Fruit fly (Drosophila melanogaster): ENCODE results near the gene c11.1.
A peak's percentile ranks its signal among the peaks of the same experiment; 100 is the strongest.

Gene c11.1

DNA sequence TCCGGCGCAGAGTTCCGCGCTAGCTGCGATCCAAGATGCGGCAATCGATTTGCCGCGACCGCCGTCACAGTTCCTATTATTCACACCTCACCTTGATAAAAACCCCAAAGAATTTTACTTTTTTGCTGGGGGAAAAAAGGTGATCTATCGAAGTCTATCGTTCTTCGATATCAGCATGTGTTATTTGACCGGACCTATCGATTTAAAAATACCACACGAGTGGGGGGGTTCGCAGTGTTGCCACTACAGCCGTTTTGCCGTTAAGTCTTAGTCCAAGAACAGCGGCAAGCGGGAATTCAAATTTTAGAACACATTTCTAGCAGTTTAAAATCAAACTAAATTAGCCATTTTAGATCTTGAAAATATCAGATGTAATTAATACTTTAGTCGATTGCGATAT, 50.7 kb downstream of the c11.1 start, which contains the start of gene CG12121 (continued):
- TF ChIP-seq CG18599 (GFP tag; optimal IDR thresholded peaks at IDR 0.05) (no peak), Hand (GFP tag; optimal IDR thresholded peaks at IDR 0.05) (no peak), lab (GFP tag; optimal IDR thresholded peaks at IDR 0.05) (no peak), Gug (GFP tag; IDR thresholded peaks at IDR 0.05) (no peak), Dip2 (GFP tag; IDR thresholded peaks at IDR 0.05) (no peak), zen2 (GFP tag; IDR thresholded peaks at IDR 0.05; ENCODE audit: partially characterized antibody) (peak; percentile 70), CG34224 (GFP tag; IDR thresholded peaks at IDR 0.05; ENCODE audit: partially characterized antibody) (peak; percentile 71; the same call in 2 of the 3 replicates), esg (GFP tag; conservative IDR thresholded peaks at IDR 0.05) (no peak), az2 (GFP tag; optimal IDR thresholded peaks at IDR 0.05) (no peak), chn (GFP tag; optimal IDR thresholded peaks at IDR 0.05) (no peak), fd96Cb (tag; optimal IDR thresholded peaks at IDR 0.05) (no peak), Dll (GFP tag; IDR thresholded peaks at IDR 0.05; ENCODE audit: partially characterized antibody) (peak; percentile 71; the same call in 2 of the 4 replicates), da (GFP tag; optimal IDR thresholded peaks at IDR 0.05) (no peak), CG6765 (GFP tag; optimal IDR thresholded peaks at IDR 0.05) (no peak), lov (optimal IDR thresholded peaks at IDR 0.05) (no peak), lov (GFP tag; IDR thresholded peaks at IDR 0.05) (no peak), CG7786 (GFP tag; optimal IDR thresholded peaks at IDR 0.05) (no peak), zf30C (GFP tag; optimal IDR thresholded peaks at IDR 0.05) (no peak), chinmo (GFP tag; IDR thresholded peaks at IDR 0.05; ENCODE audit: partially characterized antibody) (peak; percentile 75; the same call in 1 of the 4 replicates), kni (GFP tag; optimal IDR thresholded peaks at IDR 0.05) (no peak), sim (GFP tag; IDR thresholded peaks at IDR 0.05) (no peak), CG17802 (tag; optimal IDR thresholded peaks at IDR 0.05) (no peak), tna (GFP tag; IDR thresholded peaks at IDR 0.05; ENCODE audit: partially characterized antibody) (peak; percentile 79), slou (GFP tag; optimal IDR thresholded peaks at IDR 0.05) (no peak), ewg (GFP tag; optimal IDR thresholded peaks at IDR 0.05) (no peak), org-1 (GFP tag; optimal IDR thresholded peaks at IDR 0.05) (no peak), Ets97D (GFP tag; optimal IDR thresholded peaks at IDR 0.05) (peak; percentile 49), Aef1 (GFP tag; IDR thresholded peaks at IDR 0.05) (no peak), Awh (GFP tag; IDR thresholded peaks at IDR 0.05) (no peak), Atf-2 (GFP tag; optimal IDR thresholded peaks at IDR 0.05) (no peak), CG15269 (tag; optimal IDR thresholded peaks at IDR 0.05) (no peak), Hey (tag; optimal IDR thresholded peaks at IDR 0.05) (no peak), pho (GFP tag; optimal IDR thresholded peaks at IDR 0.05) (no peak), CG17385 (GFP tag; optimal IDR thresholded peaks at IDR 0.05) (no peak), NFAT (GFP tag; IDR thresholded peaks at IDR 0.05) (no peak), Camta (GFP tag; optimal IDR thresholded peaks at IDR 0.05) (no peak), CG13775 (GFP tag; optimal IDR thresholded peaks at IDR 0.05) (no peak), HmgD (GFP tag; optimal IDR thresholded peaks at IDR 0.05) (no peak), pzg (GFP tag; optimal IDR thresholded peaks at IDR 0.05) (peak; percentile 84), CG2202 (tag; optimal IDR thresholded peaks at IDR 0.05) (no peak), CG4424 (GFP tag; optimal IDR thresholded peaks at IDR 0.05) (no peak), gem (tag; optimal IDR thresholded peaks at IDR 0.05) (no peak), pb (GFP tag; optimal IDR thresholded peaks at IDR 0.05) (no peak), stc (GFP tag; IDR thresholded peaks at IDR 0.05) (no peak), Stat92E (GFP tag; optimal IDR thresholded peaks at IDR 0.05) (no peak), CG17568 (GFP tag; optimal IDR thresholded peaks at IDR 0.05) (no peak), nmo (GFP tag; optimal IDR thresholded peaks at IDR 0.05) (no peak), CG10462 (GFP tag; optimal IDR thresholded peaks at IDR 0.05) (no peak), Drgx (GFP tag; IDR thresholded peaks at IDR 0.05) (no peak), lbe (GFP tag; optimal IDR thresholded peaks at IDR 0.05) (no peak), CG15479 (GFP tag; optimal IDR thresholded peaks at IDR 0.05) (no peak)

Measured in whole organism, embryonic.